Fruit fly (Drosophila melanogaster): ENCODE data around the gene His4r.

The His4r gene

DNA sequence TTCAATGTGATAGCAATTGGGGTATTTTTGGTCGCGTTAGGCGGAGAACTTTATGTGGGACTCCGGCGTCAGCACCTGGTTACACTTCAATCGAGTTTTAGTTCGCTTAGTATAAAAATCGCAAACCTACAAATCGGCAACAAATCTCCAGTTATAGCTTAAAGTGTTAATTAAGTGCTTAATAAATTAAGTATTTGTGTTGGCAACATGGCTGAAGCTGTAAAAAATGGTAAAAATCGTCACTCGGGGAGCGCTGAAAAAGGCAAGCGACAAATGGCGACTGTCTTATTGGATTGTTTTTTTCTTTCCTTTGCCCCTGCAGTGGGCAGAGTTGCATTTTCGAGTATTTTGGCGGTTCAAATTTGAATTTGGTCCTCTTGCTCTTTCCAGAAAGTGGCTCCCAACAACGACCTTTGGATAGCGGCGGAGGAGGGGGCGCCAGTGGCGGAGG, 33.8 kb downstream of the His4r start, which contains the start of gene Hexim (continued):
- no peak for TF ChIP-seq CG14667 (GFP tag; IDR thresholded peaks at IDR 0.05)
- TF ChIP-seq kay (GFP tag; optimal IDR thresholded peaks at IDR 0.05): no peak
- TF ChIP-seq CG17829 (tag; optimal IDR thresholded peaks at IDR 0.05): peak; percentile 45
- no peak for TF ChIP-seq Fer3 (tag; optimal IDR thresholded peaks at IDR 0.05)
- TF ChIP-seq sd (tag; optimal IDR thresholded peaks at IDR 0.05): no peak
- TF ChIP-seq D19B (GFP tag; optimal IDR thresholded peaks at IDR 0.05): no peak
- no peak for TF ChIP-seq mld (GFP tag; IDR thresholded peaks at IDR 0.05; ENCODE audit: partially characterized antibody)
- TF ChIP-seq dati (GFP tag; IDR thresholded peaks at IDR 0.05): no peak
- no peak for TF ChIP-seq Rfx (GFP tag; IDR thresholded peaks at IDR 0.05)
- no peak for TF ChIP-seq shn (GFP tag; optimal IDR thresholded peaks at IDR 0.05)
- TF ChIP-seq da (GFP tag; optimal IDR thresholded peaks at IDR 0.05): no peak
- TF ChIP-seq Adf1 (GFP tag; IDR thresholded peaks at IDR 0.05): no peak
- no peak for TF ChIP-seq jumu (GFP tag; optimal IDR thresholded peaks at IDR 0.05)
- no peak for TF ChIP-seq CG10462 (GFP tag; optimal IDR thresholded peaks at IDR 0.05)
- no peak for TF ChIP-seq tna (GFP tag; IDR thresholded peaks at IDR 0.05; ENCODE audit: partially characterized antibody)
- no peak for TF ChIP-seq Nf-YA (GFP tag; IDR thresholded peaks at IDR 0.05)
- peak in 1 of 3 experiments; percentile 78 for TF ChIP-seq Stat92E (GFP tag; optimal IDR thresholded peaks at IDR 0.05)
- no peak for TF ChIP-seq fru (optimal IDR thresholded peaks at IDR 0.05)
- no peak for TF ChIP-seq CG3838 (GFP tag; optimal IDR thresholded peaks at IDR 0.05)
- no peak for TF ChIP-seq cas (GFP tag; IDR thresholded peaks at IDR 0.05)
- TF ChIP-seq luna (GFP tag; optimal IDR thresholded peaks at IDR 0.05): no peak
- no peak for TF ChIP-seq CG2875 (GFP tag; optimal IDR thresholded peaks at IDR 0.05)
- TF ChIP-seq tio (GFP tag; optimal IDR thresholded peaks at IDR 0.05): no peak
- TF ChIP-seq pho (GFP tag; optimal IDR thresholded peaks at IDR 0.05): no peak
- no peak for TF ChIP-seq Aef1 (GFP tag; IDR thresholded peaks at IDR 0.05)
- TF ChIP-seq CG13296 (GFP tag; optimal IDR thresholded peaks at IDR 0.05): no peak
- no peak for TF ChIP-seq sima (GFP tag; optimal IDR thresholded peaks at IDR 0.05)
- TF ChIP-seq Dref (GFP tag; IDR thresholded peaks at IDR 0.05): peak; percentile 55
- no peak for TF ChIP-seq ab (GFP tag; optimal IDR thresholded peaks at IDR 0.05)
- peak; percentile 39 to 95 for TF ChIP-seq insv (GFP tag; optimal IDR thresholded peaks at IDR 0.05)
- TF ChIP-seq Med (GFP tag): peak; percentile 76
- no peak for TF ChIP-seq CG11398 (GFP tag; optimal IDR thresholded peaks at IDR 0.05)
- TF ChIP-seq lilli (GFP tag; optimal IDR thresholded peaks at IDR 0.05): no peak
- TF ChIP-seq lov (optimal IDR thresholded peaks at IDR 0.05): no peak
- no peak for TF ChIP-seq lov (GFP tag; IDR thresholded peaks at IDR 0.05)
- no peak for TF ChIP-seq eyg (GFP tag; optimal IDR thresholded peaks at IDR 0.05)
- no peak for TF ChIP-seq so (GFP tag; IDR thresholded peaks at IDR 0.05)
- peak; percentile 33; the same call in 1 of the 2 replicates for TF ChIP-seq MBD-R2 (GFP tag; IDR thresholded peaks at IDR 0.05)
- no peak for TF ChIP-seq CG31388 (GFP tag; optimal IDR thresholded peaks at IDR 0.05)
- TF ChIP-seq CG15269 (tag; optimal IDR thresholded peaks at IDR 0.05): no peak
- TF ChIP-seq CG12236 (GFP tag; optimal IDR thresholded peaks at IDR 0.05): no peak
- no peak for TF ChIP-seq CG34422 (GFP tag; IDR thresholded peaks at IDR 0.05)
- no peak for TF ChIP-seq z (GFP tag; IDR thresholded peaks at IDR 0.05)
- no peak for TF ChIP-seq CG6654 (GFP tag; optimal IDR thresholded peaks at IDR 0.05)
- no peak for TF ChIP-seq CG7839 (tag; optimal IDR thresholded peaks at IDR 0.05)
- TF ChIP-seq Bdp1 (GFP tag; optimal IDR thresholded peaks at IDR 0.05): no peak
- no peak for TF ChIP-seq cg (GFP tag; optimal IDR thresholded peaks at IDR 0.05)
- no peak for TF ChIP-seq CG11247 (GFP tag; IDR thresholded peaks at IDR 0.05)
- TF ChIP-seq Dll (GFP tag; IDR thresholded peaks at IDR 0.05; ENCODE audit: partially characterized antibody): no peak
- no peak for TF ChIP-seq Fer2 (tag; optimal IDR thresholded peaks at IDR 0.05)
- no peak for TF ChIP-seq cato (GFP tag; optimal IDR thresholded peaks at IDR 0.05; ENCODE audit: borderline replicate concordance)
- TF ChIP-seq ssp (GFP tag; IDR thresholded peaks at IDR 0.05): no peak
- no peak for TF ChIP-seq CG12744 (GFP tag; optimal IDR thresholded peaks at IDR 0.05)
